Fruit fly (Drosophila melanogaster) whole organism, embryonic: ENCODE data around the gene CG7903.

Experiments used
- CG10654 ChIP-seq: fragments of 200-800 bp; sonication (Bioruptor generic); optimal IDR thresholded peaks from 2 replicates; lab custom pipeline; 2016; ENCODE audit warnings: missing biosample characterization, missing genetic modification characterization
- CG11247 ChIP-seq: fragments of 200-800 bp; sonication (Bioruptor generic); IDR thresholded peaks from 2 replicates; pipeline ENCODE4 v1.3.6; 2022; ENCODE audit warnings: missing biosample characterization, missing genetic modification characterization
- CG12155 ChIP-seq: fragments of 200-800 bp; sonication (Bioruptor generic); optimal IDR thresholded peaks from 3 replicates; lab custom pipeline; 2016; ENCODE audit warnings: missing biosample characterization, missing genetic modification characterization
- CG1233 ChIP-seq: fragments of 200-800 bp; sonication (Bioruptor generic); optimal IDR thresholded peaks from 4 replicates; lab custom pipeline; 2018; ENCODE audit warnings: missing biosample characterization, mild to moderate bottlenecking, missing genetic modification characterization
- CG12769 ChIP-seq: fragments of 200-800 bp; sonication (Bioruptor generic); optimal IDR thresholded peaks from 2 replicates; lab custom pipeline; 2019; ENCODE audit warnings: missing biosample characterization, mild to moderate bottlenecking, missing genetic modification characterization, moderate library complexity
- CG13287 ChIP-seq: fragments of 200-800 bp; sonication (Bioruptor generic); IDR thresholded peaks from 2 replicates; pipeline ENCODE4 v1.3.6; 2022; ENCODE audit warnings: missing biosample characterization, missing genetic modification characterization; ENCODE audit not compliant: partially characterized antibody
- CG13424 ChIP-seq: fragments of 200-800 bp; sonication (Bioruptor generic); optimal IDR thresholded peaks from 2 replicates; lab custom pipeline; 2019; ENCODE audit warnings: missing biosample characterization, mild to moderate bottlenecking, missing genetic modification characterization, moderate library complexity
- CG14441 ChIP-seq: fragments of 200-800 bp; sonication (Bioruptor generic); IDR thresholded peaks from 2 replicates; pipeline ENCODE4 v1.3.6; 2022; ENCODE audit warnings: missing biosample characterization, missing genetic modification characterization
- CG15269 ChIP-seq: fragments of 200-800 bp; sonication (Bioruptor generic); optimal IDR thresholded peaks from 2 replicates; lab custom pipeline; 2018; ENCODE audit warnings: missing biosample characterization, mild to moderate bottlenecking, missing genetic modification characterization, moderate library complexity
- CG15479 ChIP-seq: fragments of 200-800 bp; sonication (Bioruptor generic); optimal IDR thresholded peaks from 3 replicates; lab custom pipeline; 2019; ENCODE audit warnings: missing biosample characterization, mild to moderate bottlenecking, missing genetic modification characterization, moderate library complexity
- CG15514 ChIP-seq: fragments of 200-800 bp; sonication (Bioruptor generic); optimal IDR thresholded peaks from 3 replicates; lab custom pipeline; 2017; ENCODE audit warnings: missing biosample characterization, missing genetic modification characterization, mild to moderate bottlenecking, moderate library complexity, missing genetic modification reagents
- CG17568 ChIP-seq: fragments of 200-800 bp; sonication (Bioruptor generic); optimal IDR thresholded peaks from 2 replicates; lab custom pipeline; 2018; ENCODE audit warnings: missing biosample characterization, mild to moderate bottlenecking, missing genetic modification characterization, moderate library complexity
- CG2199 ChIP-seq: fragments of 200-800 bp; sonication (Bioruptor generic); IDR thresholded peaks from 3 replicates; pipeline ENCODE4 v1.3.6; 2022; ENCODE audit warnings: missing biosample characterization, missing genetic modification characterization
- CG30020 ChIP-seq: fragments of 200-800 bp; optimal IDR thresholded peaks from 2 replicates; lab custom pipeline; 2019; ENCODE audit warnings: missing biosample characterization, mild to moderate bottlenecking, missing genetic modification characterization, moderate library complexity
- CG31224 ChIP-seq: fragments of 200-800 bp; sonication (Bioruptor generic); IDR thresholded peaks from 2 replicates; pipeline ENCODE4 v1.3.6; 2022; ENCODE audit warnings: missing biosample characterization, missing genetic modification characterization
- CG32772 ChIP-seq: fragments of 200-800 bp; sonication (Bioruptor generic); IDR thresholded peaks from 2 replicates; pipeline ENCODE4 v1.3.6; 2022; ENCODE audit warnings: missing biosample characterization, missing genetic modification characterization
- CG3281 ChIP-seq: fragments of 200-800 bp; sonication (Bioruptor generic); optimal IDR thresholded peaks from 3 replicates; lab custom pipeline; 2017; ENCODE audit warnings: missing biosample characterization, mild to moderate bottlenecking, missing genetic modification characterization
- CG33557 ChIP-seq: fragments of 200-800 bp; sonication (Bioruptor generic); optimal IDR thresholded peaks from 2 replicates; lab custom pipeline; 2019; ENCODE audit warnings: missing biosample characterization, mild to moderate bottlenecking, missing genetic modification characterization, moderate library complexity
- CG4360 ChIP-seq: fragments of 200-800 bp; sonication (Bioruptor generic); IDR thresholded peaks from 2 replicates; pipeline ENCODE4 v1.3.6; 2022; ENCODE audit warnings: missing biosample characterization, missing genetic modification characterization
- CG43689 ChIP-seq: fragments of 200-800 bp; sonication (Bioruptor generic); IDR thresholded peaks from 2 replicates; pipeline ENCODE4 v1.3.6; 2022; ENCODE audit warnings: missing biosample characterization, missing genetic modification characterization
- CG4820 ChIP-seq: fragments of 200-800 bp; sonication (Bioruptor generic); optimal IDR thresholded peaks from 3 replicates; lab custom pipeline; 2016; ENCODE audit warnings: missing biosample characterization, missing genetic modification characterization
- CG6689 ChIP-seq: fragments of 200-800 bp; sonication (Bioruptor generic); IDR thresholded peaks from 2 replicates; pipeline ENCODE4 v1.3.6; 2022; ENCODE audit warnings: missing biosample characterization, missing genetic modification characterization
- CG9609 ChIP-seq: fragments of 200-800 bp; sonication (Bioruptor generic); optimal IDR thresholded peaks from 3 replicates; lab custom pipeline; 2016; ENCODE audit warnings: missing biosample characterization, missing genetic modification characterization
- CHES-1-like ChIP-seq: fragments of 200-800 bp; sonication (Bioruptor generic); optimal IDR thresholded peaks from 2 replicates; lab custom pipeline; 2016; ENCODE audit warnings: missing biosample characterization, missing genetic modification characterization
- D19B ChIP-seq: fragments of 200-800 bp; sonication (Bioruptor generic); optimal IDR thresholded peaks from 2 replicates; lab custom pipeline; 2017; ENCODE audit warnings: missing biosample characterization, mild to moderate bottlenecking, missing genetic modification characterization
- Dip2 ChIP-seq: fragments of 200-800 bp; sonication (Bioruptor generic); IDR thresholded peaks from 2 replicates; pipeline ENCODE4 v1.3.6; 2022; ENCODE audit warnings: missing biosample characterization, missing genetic modification characterization
- Doc2 ChIP-seq: fragments of 200-800 bp; sonication (Bioruptor generic); IDR thresholded peaks from 2 replicates; pipeline ENCODE4 v1.3.6; 2022; ENCODE audit warnings: missing biosample characterization, missing genetic modification characterization
- H2.0 ChIP-seq: fragments of 200-800 bp; sonication (Bioruptor generic); IDR thresholded peaks from 2 replicates; pipeline ENCODE4 v1.3.6; 2022; ENCODE audit warnings: missing biosample characterization, missing genetic modification characterization
- HLH54F ChIP-seq: fragments of 200-800 bp; sonication (Bioruptor generic); optimal IDR thresholded peaks from 3 replicates; lab custom pipeline; 2016; ENCODE audit warnings: missing biosample characterization, missing genetic modification characterization
- MESR4 ChIP-seq: fragments of 200-800 bp; sonication (Bioruptor generic); optimal IDR thresholded peaks from 2 replicates; lab custom pipeline; 2018; ENCODE audit warnings: missing biosample characterization, mild to moderate bottlenecking, missing genetic modification characterization, moderate library complexity
- Med ChIP-seq: fragments of 200-800 bp; sonication (Bioruptor generic); peaks from one replicate; lab custom pipeline; 2016; ENCODE audit warnings: missing biosample characterization, missing genetic modification characterization, mild to moderate bottlenecking, inconsistent platforms, moderate library complexity
- Neu2 ChIP-seq: fragments of 200-800 bp; sonication (Bioruptor generic); optimal IDR thresholded peaks from 3 replicates; lab custom pipeline; 2016; ENCODE audit warnings: missing biosample characterization, missing genetic modification characterization, borderline replicate concordance
- NfI ChIP-seq: fragments of 200-800 bp; sonication (Bioruptor generic); optimal IDR thresholded peaks from 3 replicates; lab custom pipeline; 2018; ENCODE audit warnings: missing biosample characterization, mild to moderate bottlenecking, missing genetic modification characterization, moderate library complexity
- Oaz ChIP-seq: fragments of 200-800 bp; sonication (Bioruptor generic); IDR thresholded peaks from 2 replicates; pipeline ENCODE4 v1.3.6; 2022; ENCODE audit warnings: missing biosample characterization, missing genetic modification characterization
- Opbp ChIP-seq: fragments of 200-800 bp; sonication (Bioruptor generic); IDR thresholded peaks from 3 replicates; pipeline ENCODE4 v1.3.6; 2022; ENCODE audit warnings: missing biosample characterization, missing genetic modification characterization; ENCODE audit not compliant: partially characterized antibody
- Ptx1 ChIP-seq: fragments of 200-800 bp; sonication (Bioruptor generic); IDR thresholded peaks from 2 replicates; pipeline ENCODE4 v1.3.6; 2022; ENCODE audit warnings: missing biosample characterization, missing genetic modification characterization
- Side ChIP-seq: fragments of 200-800 bp; sonication (Bioruptor generic); optimal IDR thresholded peaks from 2 replicates; lab custom pipeline; 2016; ENCODE audit warnings: missing biosample characterization, missing genetic modification characterization
- dm ChIP-seq: fragments of 200-800 bp; sonication (Bioruptor generic); optimal IDR thresholded peaks from 3 replicates; lab custom pipeline; 2016; ENCODE audit warnings: missing biosample characterization, missing genetic modification characterization
- dpn ChIP-seq, 2 experiments: fragments of 200-800 bp; sonication (Bioruptor generic); optimal IDR thresholded peaks; 3 replicates each; lab custom pipeline; 2016; ENCODE audit warnings: missing biosample characterization in 2 of 2, missing genetic modification characterization in 2 of 2
- eve ChIP-seq, 2 experiments: fragments of >200 bp; optimal IDR thresholded peaks; 2 replicates each; lab custom pipeline; 2017; ENCODE audit warnings: missing biosample characterization in 2 of 2, missing genetic modification characterization in 2 of 2
- grau ChIP-seq: fragments of 200-800 bp; optimal IDR thresholded peaks from 3 replicates; lab custom pipeline; 2019; ENCODE audit warnings: missing biosample characterization, mild to moderate bottlenecking, missing genetic modification characterization, moderate library complexity
- klu ChIP-seq: fragments of 200-800 bp; sonication (Bioruptor generic); IDR thresholded peaks from 2 replicates; pipeline ENCODE4 v1.3.6; 2022; ENCODE audit warnings: missing biosample characterization, missing genetic modification characterization
- lab ChIP-seq: fragments of 200-800 bp; sonication (Bioruptor generic); optimal IDR thresholded peaks from 3 replicates; lab custom pipeline; 2017; ENCODE audit warnings: missing biosample characterization, missing genetic modification characterization, mild to moderate bottlenecking, moderate library complexity, missing genetic modification reagents
- onecut ChIP-seq: fragments of 200-800 bp; sonication (Bioruptor generic); IDR thresholded peaks from 2 replicates; pipeline ENCODE4 v1.3.6; 2022; ENCODE audit warnings: missing biosample characterization, missing genetic modification characterization
- repo ChIP-seq: fragments of 200-800 bp; sonication (Bioruptor generic); optimal IDR thresholded peaks from 2 replicates; lab custom pipeline; 2016; ENCODE audit warnings: missing biosample characterization, missing genetic modification characterization
- sc ChIP-seq, 3 experiments: fragments of >200 bp in 2 of 3; fragments of 200-800 bp in 1 of 3; sonication (Bioruptor generic) in 1 of 3; optimal IDR thresholded peaks; 2 replicates in 2 of 3; 3 replicates in 1 of 3; lab custom pipeline; 2017; ENCODE audit warnings: mild to moderate bottlenecking in 1 of 3, missing biosample characterization in 1 of 3, missing genetic modification characterization in 1 of 3, missing genetic modification reagents in 1 of 3
- sim ChIP-seq: fragments of 200-800 bp; sonication (Bioruptor generic); IDR thresholded peaks from 2 replicates; pipeline ENCODE4 v1.3.6; 2022; ENCODE audit warnings: missing biosample characterization, missing genetic modification characterization
- slbo ChIP-seq: fragments of 200-800 bp; sonication (Bioruptor generic); IDR thresholded peaks from 2 replicates; pipeline ENCODE4 v1.3.6; 2022; ENCODE audit warnings: missing biosample characterization, missing genetic modification characterization
- slp2 ChIP-seq: fragments of 200-800 bp; sonication (Bioruptor generic); optimal IDR thresholded peaks from 2 replicates; lab custom pipeline; 2016; ENCODE audit warnings: missing biosample characterization, missing genetic modification characterization
- sug ChIP-seq: fragments of 200-800 bp; optimal IDR thresholded peaks from 2 replicates; lab custom pipeline; 2019; ENCODE audit warnings: missing biosample characterization, mild to moderate bottlenecking, missing genetic modification characterization, moderate library complexity
- tin ChIP-seq: fragments of 200-800 bp; sonication (Bioruptor generic); optimal IDR thresholded peaks from 3 replicates; lab custom pipeline; 2016; ENCODE audit warnings: missing biosample characterization, missing genetic modification characterization
- tio ChIP-seq: fragments of 200-800 bp; sonication (Bioruptor generic); optimal IDR thresholded peaks from 2 replicates; lab custom pipeline; 2017; ENCODE audit warnings: missing biosample characterization, missing genetic modification characterization, inconsistent platforms

CG7903 gene

dm6 chr3R:29959329-29959728, 35.7 kb downstream of the CG7903 start (continued):
- no peak for TF ChIP-seq sc (optimal IDR thresholded peaks at IDR 0.05; lab: Kevin White, UChicago)
- no peak for TF ChIP-seq sc (GFP tag; optimal IDR thresholded peaks at IDR 0.05; lab: Kevin White, UChicago)
- no peak for TF ChIP-seq CG15269 (tag; lab: Kevin White, UChicago)
- no peak for TF ChIP-seq CG6689 (GFP tag; lab: Robert Waterston, UW)
- TF ChIP-seq CG17568 (GFP tag; lab: Kevin White, UChicago): no peak
- TF ChIP-seq Doc2: no peak
- TF ChIP-seq CG12769: no peak
- TF ChIP-seq CG3281 (GFP tag; lab: Kevin White, UChicago): peak; percentile 3
- TF ChIP-seq repo: no peak
- no peak for TF ChIP-seq sug (tag; lab: Kevin White, UChicago)
- TF ChIP-seq CG33557 (GFP tag; lab: Kevin White, UChicago): no peak
- TF ChIP-seq CG12155 (GFP tag; lab: Kevin White, UChicago): no peak
- no peak for TF ChIP-seq CG15514 (GFP tag; lab: Kevin White, UChicago)
- no peak for TF ChIP-seq CG9609 (GFP tag; lab: Kevin White, UChicago)
- TF ChIP-seq CG14441: 0 out of 2 replicates have a peak, but pooled peaks have one; percentile 26
- no peak for TF ChIP-seq CG4820 (GFP tag; lab: Kevin White, UChicago)
- TF ChIP-seq CG32772 (GFP tag; lab: Robert Waterston, UW): no peak
- TF ChIP-seq HLH54F (GFP tag; lab: Kevin White, UChicago): no peak
- TF ChIP-seq dm (GFP tag; lab: Kevin White, UChicago): no peak
- TF ChIP-seq CG13424 (tag; lab: Kevin White, UChicago): no peak
- TF ChIP-seq tin: no peak
- no peak for TF ChIP-seq Opbp
- no peak for TF ChIP-seq H2.0
- no peak for TF ChIP-seq CG15479 (GFP tag; lab: Kevin White, UChicago)
- no peak for TF ChIP-seq Neu2 (GFP tag; lab: Kevin White, UChicago)
- no peak for TF ChIP-seq CHES-1-like
- no peak for TF ChIP-seq Side (GFP tag; lab: Kevin White, UChicago)
- no peak for TF ChIP-seq D19B (GFP tag; lab: Kevin White, UChicago)
- TF ChIP-seq CG31224 (GFP tag; lab: Robert Waterston, UW): 0 out of 2 replicates have a peak, but pooled peaks have one; percentile 15
- TF ChIP-seq eve (GFP tag; optimal IDR thresholded peaks at IDR 0.05; lab: Kevin White, UChicago): no peak
- no peak for TF ChIP-seq grau (tag; lab: Kevin White, UChicago)
- no peak for TF ChIP-seq dpn (GFP tag; optimal IDR thresholded peaks at IDR 0.05; lab: Kevin White, UChicago)
- no peak for TF ChIP-seq CG43689 (GFP tag; lab: Robert Waterston, UW)
- no peak for TF ChIP-seq klu (GFP tag; lab: Robert Waterston, UW)
- no peak for TF ChIP-seq Oaz
- no peak for TF ChIP-seq Ptx1 (GFP tag; lab: Robert Waterston, UW)
- no peak for TF ChIP-seq CG30020
- TF ChIP-seq tio (GFP tag; lab: Kevin White, UChicago): no peak
- TF ChIP-seq CG2199 (GFP tag; lab: Robert Waterston, UW): no peak
- no peak for TF ChIP-seq sim (GFP tag; lab: Robert Waterston, UW)
- TF ChIP-seq Dip2 (GFP tag; lab: Robert Waterston, UW): no peak
- 0 out of 2 replicates have a peak, but pooled peaks have one; percentile 29 for TF ChIP-seq CG11247 (GFP tag; lab: Robert Waterston, UW)
- no peak for TF ChIP-seq NfI (GFP tag; lab: Kevin White, UChicago)
- peak; percentile 48 for TF ChIP-seq slbo (GFP tag; lab: Robert Waterston, UW)
- no peak for TF ChIP-seq CG1233 (GFP tag; lab: Kevin White, UChicago)
- TF ChIP-seq onecut (GFP tag; lab: Robert Waterston, UW): no peak; the same call in 1 of the 2 replicates
- TF ChIP-seq Med (GFP tag; lab: Kevin White, UChicago): no peak
- TF ChIP-seq slp2 (GFP tag; lab: Kevin White, UChicago): no peak
- no peak for TF ChIP-seq CG4360 (GFP tag; lab: Robert Waterston, UW)
- TF ChIP-seq MESR4 (GFP tag; lab: Kevin White, UChicago): no peak
- TF ChIP-seq CG13287: no peak
- no peak for TF ChIP-seq CG10654 (GFP tag; lab: Kevin White, UChicago)
- TF ChIP-seq lab (GFP tag; lab: Kevin White, UChicago): peak; percentile 30
